Worm (Caenorhabditis elegans): ENCODE results near the gene enpl-1.

Gene enpl-1

ce11 chrIV:11150844-11151243 lies 31.7 kb downstream of the enpl-1 start, which contains the start of gene C08F8.2:
Gene C08F8.2, plus strand, starts transcription at chrIV:11150997.
- TF ChIP-seq ceh-9 (tag; optimal IDR thresholded peaks at IDR 0.05) = no peak
- TF ChIP-seq ref-2 (tag; optimal IDR thresholded peaks at IDR 0.05) = no peak
- TF ChIP-seq unc-3 (GFP tag; conservative IDR thresholded peaks at IDR 0.05) = no peak
- no peak for TF ChIP-seq unc-3 (tag; optimal IDR thresholded peaks at IDR 0.05)
- no peak for TF ChIP-seq nhr-11 (tag; optimal IDR thresholded peaks at IDR 0.05)
- TF ChIP-seq ztf-16 (tag; optimal IDR thresholded peaks at IDR 0.05) = no peak
- no peak for TF ChIP-seq T23F11.4 (GFP tag; optimal IDR thresholded peaks at IDR 0.05)
- TF ChIP-seq fax-1 (tag; optimal IDR thresholded peaks at IDR 0.05) = no peak
- no peak for TF ChIP-seq sox-2 (GFP tag; IDR thresholded peaks at IDR 0.05)
- no peak for TF ChIP-seq ceh-48 (tag; optimal IDR thresholded peaks at IDR 0.05)
- TF ChIP-seq nhr-232 (tag; optimal IDR thresholded peaks at IDR 0.05) = no peak
- no peak for TF ChIP-seq npax-4 (tag; optimal IDR thresholded peaks at IDR 0.05)
- no peak for TF ChIP-seq ets-4 (tag; optimal IDR thresholded peaks at IDR 0.05)
- TF ChIP-seq ceh-34 (tag; optimal IDR thresholded peaks at IDR 0.05) = no peak
- TF ChIP-seq madf-2 (tag; optimal IDR thresholded peaks at IDR 0.05) = no peak
- TF ChIP-seq rnt-1 (tag; optimal IDR thresholded peaks at IDR 0.05) = no peak
- TF ChIP-seq K09A11.1 (tag; optimal IDR thresholded peaks at IDR 0.05; ENCODE audit: insufficient read depth) = no peak

ce11 chrIV:11154425-11155114 lies 35.5 kb downstream of the enpl-1 start, which contains the start of gene C08F8.3:
Gene C08F8.3, plus strand, starts transcription at chrIV:11155044.
- peak; percentile 37 for TF ChIP-seq nfya-1 (tag; optimal IDR thresholded peaks at IDR 0.05)

ce11 chrIV:11156526-11156925 lies 37.4 kb downstream of the enpl-1 start:
- TF ChIP-seq ceh-22 (tag; optimal IDR thresholded peaks at IDR 0.05) (no peak), pha-4 (tag; optimal IDR thresholded peaks at IDR 0.05) (no peak), lim-6 (tag; optimal IDR thresholded peaks at IDR 0.05) (no peak), pros-1 (tag; optimal IDR thresholded peaks at IDR 0.05) (no peak), ref-2 (tag; optimal IDR thresholded peaks at IDR 0.05) (no peak), K09A11.1 (tag; optimal IDR thresholded peaks at IDR 0.05; ENCODE audit: insufficient read depth) (no peak), pax-1 (tag; optimal IDR thresholded peaks at IDR 0.05) (no peak), sox-4 (tag; optimal IDR thresholded peaks at IDR 0.05) (no peak), ceh-18 (tag; optimal IDR thresholded peaks at IDR 0.05) (no peak), hlh-30 (tag; optimal IDR thresholded peaks at IDR 0.05; ENCODE audit: insufficient read depth) (no peak), unc-55 (GFP tag; optimal IDR thresholded peaks at IDR 0.05) (no peak), sdc-2 (tag; optimal IDR thresholded peaks at IDR 0.05) (no peak), nhr-232 (tag; optimal IDR thresholded peaks at IDR 0.05) (no peak), C08G9.2 (tag; optimal IDR thresholded peaks at IDR 0.05) (no peak), nfya-1 (tag; optimal IDR thresholded peaks at IDR 0.05) (no peak), tbx-2 (tag; optimal IDR thresholded peaks at IDR 0.05) (no peak), tbx-7 (tag; optimal IDR thresholded peaks at IDR 0.05) (no peak)

ce11 chrIV:11159886-11160285 lies 40.8 kb downstream of the enpl-1 start, which contains the start of gene mboa-4:
Gene mboa-4, minus strand, starts transcription at chrIV:11159986.
- no peak for TF ChIP-seq gmeb-2 (tag; optimal IDR thresholded peaks at IDR 0.05)
- no peak for TF ChIP-seq ama-1 (optimal IDR thresholded peaks at IDR 0.05)
- TF ChIP-seq hlh-15 (tag; optimal IDR thresholded peaks at IDR 0.05) = no peak
- no peak for TF ChIP-seq pag-3 (tag; optimal IDR thresholded peaks at IDR 0.05; ENCODE audit: borderline replicate concordance)
- no peak for TF ChIP-seq K09A11.1 (tag; optimal IDR thresholded peaks at IDR 0.05; ENCODE audit: insufficient read depth)
- no peak for TF ChIP-seq pha-4 (tag; optimal IDR thresholded peaks at IDR 0.05)
- TF ChIP-seq ztf-16 (tag; optimal IDR thresholded peaks at IDR 0.05) = no peak
- no peak for TF ChIP-seq pha-2 (tag; optimal IDR thresholded peaks at IDR 0.05)
- no peak for TF ChIP-seq madf-2 (tag; optimal IDR thresholded peaks at IDR 0.05)
- no peak for TF ChIP-seq unc-86 (tag; optimal IDR thresholded peaks at IDR 0.05)
- TF ChIP-seq elt-4 (tag; optimal IDR thresholded peaks at IDR 0.05) = no peak
- no peak for TF ChIP-seq tbx-7 (tag; optimal IDR thresholded peaks at IDR 0.05)
- TF ChIP-seq sox-2 (GFP tag; IDR thresholded peaks at IDR 0.05) = no peak
- no peak for TF ChIP-seq npax-4 (tag; optimal IDR thresholded peaks at IDR 0.05)
- no peak for TF ChIP-seq che-1 (tag; optimal IDR thresholded peaks at IDR 0.05)
- TF ChIP-seq unc-3 (GFP tag; conservative IDR thresholded peaks at IDR 0.05) = no peak
- no peak for TF ChIP-seq unc-3 (tag; optimal IDR thresholded peaks at IDR 0.05)

Measured in whole organism, late embryonic.